Worm (Caenorhabditis elegans) whole organism, L4/young adult: ENCODE results near the gene tag-293.

Source experiments
- W03F9.2 ChIP-seq: fragments of 150-350 bp; optimal IDR thresholded peaks from 2 replicates; lab custom pipeline; 2014; ENCODE audit warnings: missing biosample characterization, missing genetic modification characterization
- dao-5 ChIP-seq: sonication (generic microtip); optimal IDR thresholded peaks from 2 replicates; lab custom pipeline; 2016; ENCODE audit warnings: missing genotype, missing genetic modification characterization, moderate library complexity, missing compliant biosample characterization
- him-1 ChIP-seq: sonication (generic microtip); optimal IDR thresholded peaks from 2 replicates; lab custom pipeline; 2016; ENCODE audit warnings: missing genotype, missing genetic modification reagents, missing genetic modification characterization, missing compliant biosample characterization

- TF ChIP-seq W03F9.2 (tag; lab: Kevin White, UChicago) (no peak), him-1 (tag; lab: Kevin White, UChicago) (no peak), dao-5 (tag; lab: Kevin White, UChicago) (no peak)
Measured at ce11 chrV:7402355-7402754, 47.0 kb upstream of the tag-293 start, which contains the start of gene srj-13.
